Worm (Caenorhabditis elegans): ENCODE results near the gene srh-289.

DNA sequence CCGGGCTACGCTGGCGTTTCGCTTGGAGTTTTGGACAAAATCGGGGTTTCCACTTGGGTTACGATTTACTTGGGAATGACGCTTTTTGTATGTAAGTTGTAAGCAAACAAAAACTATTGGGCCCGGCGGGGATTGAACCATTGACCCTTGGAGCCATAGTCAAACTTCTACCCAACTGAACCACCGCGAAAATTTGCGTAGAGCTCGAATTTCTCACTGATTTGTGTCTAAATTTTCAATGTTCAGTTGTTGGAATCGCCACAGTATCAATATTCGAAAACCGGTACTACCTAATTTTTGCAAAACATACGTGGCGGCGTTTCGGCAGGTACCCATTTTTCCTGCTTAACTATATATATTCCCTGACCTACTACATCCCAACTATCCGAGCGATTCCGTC lies 26.1 kb downstream of the srh-289 start:
- TF ChIP-seq ceh-82 (tag; optimal IDR thresholded peaks at IDR 0.05) (no peak), nhr-28 (tag; optimal IDR thresholded peaks at IDR 0.05) (no peak), snpc-4 (tag; optimal IDR thresholded peaks at IDR 0.05) (no peak), Y75B8A.6 (GFP tag; IDR thresholded peaks at IDR 0.05) (no peak), mes-2 (tag; optimal IDR thresholded peaks at IDR 0.05; ENCODE audit: poor library complexity, severe bottlenecking) (no peak), mdt-29 (GFP tag; IDR thresholded peaks at IDR 0.05) (no peak), vab-7 (GFP tag; IDR thresholded peaks at IDR 0.05) (no peak)

All from whole organism, L4 larva.